Fruit fly (Drosophila melanogaster) whole organism, embryonic: ENCODE data around the gene CG3117.
A peak's percentile ranks its signal among the peaks of the same experiment; 100 is the strongest.

Experiments used
- CG10147 ChIP-seq: fragments of 200-800 bp; sonication (Bioruptor generic); optimal IDR thresholded peaks from 2 replicates; lab custom pipeline; 2019; ENCODE audit warnings: missing biosample characterization, mild to moderate bottlenecking, missing genetic modification characterization, moderate library complexity
- CG10366 ChIP-seq: fragments of 200-800 bp; sonication (Bioruptor generic); IDR thresholded peaks from 2 replicates; pipeline ENCODE4 v1.3.6; 2022; ENCODE audit warnings: missing biosample characterization, missing genetic modification characterization
- CG11398 ChIP-seq: fragments of 200-800 bp; sonication (Bioruptor generic); optimal IDR thresholded peaks from 2 replicates; lab custom pipeline; 2016; ENCODE audit warnings: missing biosample characterization, missing genetic modification characterization
- CG11504 ChIP-seq: fragments of 200-800 bp; sonication (Bioruptor generic); optimal IDR thresholded peaks from 3 replicates; lab custom pipeline; 2019; ENCODE audit warnings: missing biosample characterization, mild to moderate bottlenecking, missing genetic modification characterization, moderate library complexity
- CG11695 ChIP-seq: fragments of 200-800 bp; sonication (Bioruptor generic); IDR thresholded peaks from 3 replicates; pipeline ENCODE4 v1.3.6; 2022; ENCODE audit warnings: missing biosample characterization, missing genetic modification characterization
- CG14965 ChIP-seq: fragments of 200-800 bp; sonication (Bioruptor generic); optimal IDR thresholded peaks from 2 replicates; lab custom pipeline; 2016; ENCODE audit warnings: missing biosample characterization, missing genetic modification characterization, borderline replicate concordance
- CG15479 ChIP-seq: fragments of 200-800 bp; sonication (Bioruptor generic); optimal IDR thresholded peaks from 3 replicates; lab custom pipeline; 2019; ENCODE audit warnings: missing biosample characterization, mild to moderate bottlenecking, missing genetic modification characterization, moderate library complexity
- CG2129 ChIP-seq: fragments of 200-800 bp; sonication (Bioruptor generic); IDR thresholded peaks from 2 replicates; pipeline ENCODE4 v1.3.6; 2022; ENCODE audit warnings: missing biosample characterization, missing genetic modification characterization; ENCODE audit not compliant: partially characterized antibody
- CG2678 ChIP-seq: fragments of 200-800 bp; sonication (Bioruptor generic); optimal IDR thresholded peaks from 3 replicates; lab custom pipeline; 2019; ENCODE audit warnings: missing biosample characterization, mild to moderate bottlenecking, missing genetic modification characterization, moderate library complexity
- CG33213 ChIP-seq: fragments of 200-800 bp; sonication (Bioruptor generic); optimal IDR thresholded peaks from 3 replicates; lab custom pipeline; 2016; ENCODE audit warnings: missing biosample characterization, missing genetic modification characterization
- CG3407 ChIP-seq: fragments of 200-800 bp; sonication (Bioruptor generic); optimal IDR thresholded peaks from 2 replicates; lab custom pipeline; 2018; ENCODE audit warnings: missing biosample characterization, mild to moderate bottlenecking, missing genetic modification characterization
- CG4360 ChIP-seq: fragments of 200-800 bp; sonication (Bioruptor generic); IDR thresholded peaks from 2 replicates; pipeline ENCODE4 v1.3.6; 2022; ENCODE audit warnings: missing biosample characterization, missing genetic modification characterization
- CG8359 ChIP-seq: fragments of 200-800 bp; sonication (Bioruptor generic); optimal IDR thresholded peaks from 2 replicates; lab custom pipeline; 2017; ENCODE audit warnings: missing biosample characterization, mild to moderate bottlenecking, missing genetic modification characterization, borderline replicate concordance
- CG9797 ChIP-seq: fragments of 200-800 bp; sonication (Bioruptor generic); optimal IDR thresholded peaks from 3 replicates; lab custom pipeline; 2018; ENCODE audit warnings: missing biosample characterization, mild to moderate bottlenecking, missing genetic modification characterization
- CkIIα-i1 ChIP-seq: fragments of 200-800 bp; sonication (Bioruptor generic); IDR thresholded peaks from 2 replicates; pipeline ENCODE4 v1.3.6; 2022; ENCODE audit warnings: missing biosample characterization, missing genetic modification characterization
- Ets65A ChIP-seq: fragments of 200-800 bp; sonication (Bioruptor generic); peaks from one replicate; lab custom pipeline; 2016; ENCODE audit warnings: missing biosample characterization, missing genetic modification characterization
- HmgZ ChIP-seq: fragments of 200-800 bp; sonication (Bioruptor generic); optimal IDR thresholded peaks from 2 replicates; lab custom pipeline; 2018; ENCODE audit warnings: missing biosample characterization, mild to moderate bottlenecking, missing genetic modification characterization
- Jarid2 ChIP-seq: fragments of 200-800 bp; sonication (Bioruptor generic); optimal IDR thresholded peaks from 3 replicates; lab custom pipeline; 2017; ENCODE audit warnings: mild to moderate bottlenecking, missing biosample characterization, missing genetic modification reagents, missing genetic modification characterization
- Kr ChIP-seq: fragments of 200-800 bp; sonication (Bioruptor generic); optimal IDR thresholded peaks from 2 replicates; lab custom pipeline; 2017; ENCODE audit warnings: missing biosample characterization, mild to moderate bottlenecking, missing genetic modification characterization
- Lhr ChIP-seq: fragments of 200-800 bp; sonication (Bioruptor generic); optimal IDR thresholded peaks from 3 replicates; lab custom pipeline; 2017; ENCODE audit warnings: mild to moderate bottlenecking, missing biosample characterization, missing genetic modification reagents, missing genetic modification characterization
- Lpt ChIP-seq: fragments of >200 bp; optimal IDR thresholded peaks from 2 replicates; lab custom pipeline; 2018; ENCODE audit warnings: missing biosample characterization, missing genetic modification characterization
- Max ChIP-seq: fragments of 200-800 bp; sonication (Bioruptor generic); optimal IDR thresholded peaks from 2 replicates; lab custom pipeline; 2016; ENCODE audit warnings: missing biosample characterization, mild to moderate bottlenecking, missing genetic modification characterization
- Mrtf ChIP-seq: fragments of 200-800 bp; sonication (Bioruptor generic); IDR thresholded peaks from 3 replicates; pipeline ENCODE4 v1.3.6; 2022; ENCODE audit warnings: missing biosample characterization, missing genetic modification characterization
- Pdp1 ChIP-seq, 2 experiments: fragments of 200-800 bp; sonication (Bioruptor generic); optimal IDR thresholded peaks; 3 replicates each; lab custom pipeline; 2016; ENCODE audit warnings: missing biosample characterization in 2 of 2, missing genetic modification characterization in 2 of 2, mild to moderate bottlenecking in 1 of 2, moderate library complexity in 1 of 2
- Poxn ChIP-seq: fragments of 200-800 bp; sonication (Bioruptor generic); IDR thresholded peaks from 2 replicates; pipeline ENCODE4 v1.3.6; 2022; ENCODE audit warnings: missing biosample characterization, missing genetic modification characterization
- Rfx ChIP-seq: fragments of 200-800 bp; sonication (Bioruptor generic); IDR thresholded peaks from 2 replicates; pipeline ENCODE4 v1.3.6; 2022; ENCODE audit warnings: missing biosample characterization, missing genetic modification characterization
- Stat92E ChIP-seq, 3 experiments: fragments of >200 bp in 2 of 3; fragments of 200-800 bp in 1 of 3; sonication (Bioruptor generic) in 1 of 3; optimal IDR thresholded peaks; 2 replicates each; lab custom pipeline; 2017 to 2019; ENCODE audit warnings: missing biosample characterization in 3 of 3, missing genetic modification characterization in 3 of 3, mild to moderate bottlenecking in 1 of 3, moderate library complexity in 1 of 3
- amos ChIP-seq: fragments of 200-800 bp; sonication (Bioruptor generic); IDR thresholded peaks from 2 replicates; pipeline ENCODE4 v1.3.6; 2022; ENCODE audit warnings: missing biosample characterization, missing genetic modification characterization; ENCODE audit not compliant: partially characterized antibody
- ash1 ChIP-seq: fragments of 200-800 bp; sonication (Bioruptor generic); optimal IDR thresholded peaks from 2 replicates; lab custom pipeline; 2018; ENCODE audit warnings: missing biosample characterization, mild to moderate bottlenecking, missing genetic modification characterization
- ato ChIP-seq: fragments of 200-800 bp; sonication (Bioruptor generic); IDR thresholded peaks from 2 replicates; pipeline ENCODE4 v1.3.6; 2022; ENCODE audit warnings: missing biosample characterization, missing genetic modification characterization; ENCODE audit not compliant: partially characterized antibody
- caup ChIP-seq: fragments of 200-800 bp; sonication (Bioruptor generic); optimal IDR thresholded peaks from 3 replicates; lab custom pipeline; 2017; ENCODE audit warnings: missing biosample characterization, mild to moderate bottlenecking, missing genetic modification characterization, moderate library complexity; ENCODE audit not compliant: severe bottlenecking
- fd64A ChIP-seq: fragments of 200-800 bp; sonication (Bioruptor generic); optimal IDR thresholded peaks from 3 replicates; lab custom pipeline; 2018; ENCODE audit warnings: missing biosample characterization, mild to moderate bottlenecking, missing genetic modification characterization
- hbn ChIP-seq: fragments of 200-800 bp; sonication (Bioruptor generic); IDR thresholded peaks from 2 replicates; pipeline ENCODE4 v1.3.6; 2022; ENCODE audit warnings: missing biosample characterization, missing genetic modification characterization; ENCODE audit not compliant: partially characterized antibody
- inv ChIP-seq: fragments of 200-800 bp; sonication (Bioruptor generic); IDR thresholded peaks from 2 replicates; pipeline ENCODE4 v1.3.6; 2022; ENCODE audit warnings: missing biosample characterization, missing genetic modification characterization; ENCODE audit not compliant: partially characterized antibody
- lab ChIP-seq: fragments of 200-800 bp; sonication (Bioruptor generic); optimal IDR thresholded peaks from 3 replicates; lab custom pipeline; 2017; ENCODE audit warnings: missing biosample characterization, missing genetic modification characterization, mild to moderate bottlenecking, moderate library complexity, missing genetic modification reagents
- mirr ChIP-seq: fragments of 200-800 bp; sonication (Bioruptor generic); optimal IDR thresholded peaks from 3 replicates; lab custom pipeline; 2018; ENCODE audit warnings: missing biosample characterization, mild to moderate bottlenecking, missing genetic modification characterization
- mld ChIP-seq: fragments of 200-800 bp; sonication (Bioruptor generic); IDR thresholded peaks from 3 replicates; pipeline ENCODE4 v1.3.6; 2022; ENCODE audit warnings: missing biosample characterization, missing genetic modification characterization; ENCODE audit not compliant: partially characterized antibody
- otp ChIP-seq: fragments of 200-800 bp; sonication (Bioruptor generic); IDR thresholded peaks from 3 replicates; pipeline ENCODE4, ENCODE4 v1.3.6; 2022; ENCODE audit warnings: missing biosample characterization, missing genetic modification characterization
- pnt ChIP-seq: fragments of 200-800 bp; sonication (Bioruptor generic); optimal IDR thresholded peaks from 3 replicates; lab custom pipeline; 2016; ENCODE audit warnings: missing biosample characterization, missing genetic modification characterization
- ranshi ChIP-seq: fragments of 200-800 bp; sonication (Bioruptor generic); IDR thresholded peaks from 2 replicates; pipeline ENCODE4 v1.3.6; 2022; ENCODE audit warnings: missing biosample characterization, missing genetic modification characterization
- scrt ChIP-seq: fragments of 200-800 bp; sonication (Bioruptor generic); optimal IDR thresholded peaks from 2 replicates; lab custom pipeline; 2018; ENCODE audit warnings: missing biosample characterization, mild to moderate bottlenecking, missing genetic modification characterization, moderate library complexity
- sna ChIP-seq: fragments of 200-800 bp; sonication (Bioruptor generic); IDR thresholded peaks from 2 replicates; pipeline ENCODE4 v1.3.6; 2022; ENCODE audit warnings: missing biosample characterization, missing genetic modification characterization; ENCODE audit not compliant: partially characterized antibody
- sug ChIP-seq: fragments of 200-800 bp; optimal IDR thresholded peaks from 2 replicates; lab custom pipeline; 2019; ENCODE audit warnings: missing biosample characterization, mild to moderate bottlenecking, missing genetic modification characterization, moderate library complexity
- tap ChIP-seq: fragments of 200-800 bp; optimal IDR thresholded peaks from 3 replicates; lab custom pipeline; 2019; ENCODE audit warnings: missing biosample characterization, mild to moderate bottlenecking, missing genetic modification characterization, moderate library complexity
- vnd ChIP-seq: fragments of 200-800 bp; sonication (Bioruptor generic); IDR thresholded peaks from 3 replicates; pipeline ENCODE4 v1.3.6; 2022; ENCODE audit warnings: missing biosample characterization, missing genetic modification characterization; ENCODE audit not compliant: partially characterized antibody
- wek ChIP-seq: fragments of 200-800 bp; sonication (Bioruptor generic); optimal IDR thresholded peaks from 3 replicates; lab custom pipeline; 2018; ENCODE audit warnings: missing biosample characterization, mild to moderate bottlenecking, missing genetic modification characterization, moderate library complexity

The CG3117 gene

dm6 chr2L:2855773-2856615 is 9.0 kb upstream of the CG3117 start, which contains the start of the genes CG3104 and RpS21 (continued):
- TF ChIP-seq Max (GFP tag; lab: Kevin White, UChicago), result peak; percentile 89
- 0 out of 2 replicates have a peak, but pooled peaks have one; percentile 39 for TF ChIP-seq CkIIα-i1 (GFP tag; lab: Robert Waterston, UW)
- TF ChIP-seq mirr (GFP tag; lab: Kevin White, UChicago), result peak; percentile 89
- TF ChIP-seq wek, result peak; percentile 80
- TF ChIP-seq CG3407, result peak; percentile 81
- TF ChIP-seq CG8359 (GFP tag; lab: Kevin White, UChicago), result peak; percentile 43
- peak; percentile 70 to 71 for TF ChIP-seq Pdp1 (GFP tag; optimal IDR thresholded peaks at IDR 0.05; lab: Kevin White, UChicago)
- peak; percentile 62 for TF ChIP-seq CG4360 (GFP tag; lab: Robert Waterston, UW)
- TF ChIP-seq sug (tag; lab: Kevin White, UChicago), result peak; percentile 86
- TF ChIP-seq CG10147 (GFP tag; lab: Kevin White, UChicago), result peak; percentile 73
- TF ChIP-seq CG11398, result peak; percentile 73
- peak; percentile 95 for TF ChIP-seq otp (GFP tag; lab: Robert Waterston, UW)
- no peak for TF ChIP-seq CG2129 (GFP tag; lab: Robert Waterston, UW)
- peak; percentile 74 for TF ChIP-seq Jarid2
- no peak for TF ChIP-seq mld (GFP tag; lab: Robert Waterston, UW)
- TF ChIP-seq CG11695 (GFP tag; lab: Robert Waterston, UW), result no peak
- no peak for TF ChIP-seq inv (GFP tag; lab: Robert Waterston, UW)
- TF ChIP-seq Kr (GFP tag; lab: Kevin White, UChicago), result peak; percentile 39
- TF ChIP-seq scrt (GFP tag; lab: Kevin White, UChicago), result peak; percentile 83
- peak; percentile 97 for TF ChIP-seq Rfx (GFP tag; lab: Robert Waterston, UW)
- peak; percentile 96 for TF ChIP-seq Lhr
- TF ChIP-seq lab, result peak; percentile 95
- TF ChIP-seq Ets65A (GFP tag; lab: Kevin White, UChicago), result peak; percentile 99
- peak; percentile 94 for TF ChIP-seq caup (GFP tag; lab: Kevin White, UChicago)
- peak; percentile 79 for TF ChIP-seq CG11504
- TF ChIP-seq fd64A (GFP tag; lab: Kevin White, UChicago), result peak; percentile 55
- no peak for TF ChIP-seq vnd (GFP tag; lab: Robert Waterston, UW)
- TF ChIP-seq pnt (GFP tag; lab: Kevin White, UChicago), result peak; percentile 69
- TF ChIP-seq ranshi (GFP tag; lab: Robert Waterston, UW), result peak; percentile 96
- peak; percentile 7 for TF ChIP-seq CG15479 (GFP tag; lab: Kevin White, UChicago)
- 0 out of 2 replicates have a peak, but pooled peaks have one; percentile 2 for TF ChIP-seq sna
- no peak for TF ChIP-seq CG14965 (GFP tag; lab: Kevin White, UChicago)
- TF ChIP-seq Poxn (GFP tag; lab: Robert Waterston, UW), result 0 out of 2 replicates have a peak, but pooled peaks have one; percentile 55
- TF ChIP-seq Mrtf (GFP tag; lab: Robert Waterston, UW), result peak; percentile 92
- TF ChIP-seq HmgZ (tag; lab: Kevin White, UChicago), result peak; percentile 82
- TF ChIP-seq ash1 (GFP tag; lab: Kevin White, UChicago), result peak; percentile 77
- TF ChIP-seq ato (GFP tag; lab: Robert Waterston, UW), result no peak
- peak in 1 of 3 experiments; percentile 72 for TF ChIP-seq Stat92E (GFP tag; optimal IDR thresholded peaks at IDR 0.05; lab: Kevin White, UChicago)
- peak; percentile 17; the same call in 1 of the 2 replicates for TF ChIP-seq amos (GFP tag; lab: Robert Waterston, UW)
- no peak for TF ChIP-seq hbn (GFP tag; lab: Robert Waterston, UW)
- peak; percentile 96 for TF ChIP-seq CG33213
- TF ChIP-seq Lpt (GFP tag; lab: Kevin White, UChicago), result no peak
- peak; percentile 75 for TF ChIP-seq CG2678
- TF ChIP-seq CG10366, result peak; percentile 88
- TF ChIP-seq CG9797 (GFP tag; lab: Kevin White, UChicago), result peak; percentile 95
- TF ChIP-seq tap (tag; lab: Kevin White, UChicago), result peak; percentile 11
